Worm (Caenorhabditis elegans): ENCODE results near the gene ZK809.8.

- no peak for TF ChIP-seq nhr-237 (tag; optimal IDR thresholded peaks at IDR 0.05)
- no peak for TF ChIP-seq ztf-11 (tag; optimal IDR thresholded peaks at IDR 0.05)
- TF ChIP-seq snpc-4 (tag; optimal IDR thresholded peaks at IDR 0.05), result peak; percentile 18
- TF ChIP-seq fkh-10 (GFP tag; optimal IDR thresholded peaks at IDR 0.05), result peak; percentile 25
- TF ChIP-seq elt-3 (tag; optimal IDR thresholded peaks at IDR 0.05), result no peak
These were observed 13.1 kb downstream of the ZK809.8 start, which contains the start of gene mars-1 for ce11 chrIV:11635437-11636408.

All from whole organism, L3 larva.